Worm (Caenorhabditis elegans) whole organism, L1 larva: ENCODE results near the gene col-102.

Source experiments
- C04F5.9 ChIP-seq: sonication (generic microtip); optimal IDR thresholded peaks from 2 replicates; lab custom pipeline; 2016; ENCODE audit warnings: missing genetic modification characterization, missing compliant biosample characterization
- C16A3.4 ChIP-seq: fragments of 150-350 bp; optimal IDR thresholded peaks from 2 replicates; lab custom pipeline; 2014; ENCODE audit warnings: missing biosample characterization, missing genetic modification characterization
- ama-1 ChIP-seq: fragments of 150-350 bp; optimal IDR thresholded peaks from 2 replicates; lab custom pipeline; 2014
- blmp-1 ChIP-seq: fragments of 150-350 bp; optimal IDR thresholded peaks from 2 replicates; lab custom pipeline; 2014; ENCODE audit warnings: missing biosample characterization, missing genetic modification characterization
- ceh-8 ChIP-seq: fragments of 200-800 bp; sonication (Bioruptor generic); optimal IDR thresholded peaks from 2 replicates; lab custom pipeline; 2018; ENCODE audit warnings: mild to moderate bottlenecking, missing genetic modification characterization, moderate library complexity, missing compliant biosample characterization
- ceh-82 ChIP-seq, 3 experiments: fragments of 150-350 bp in 1 of 3; sonication (generic microtip) in 2 of 3; optimal IDR thresholded peaks; 2 replicates each; lab custom pipeline; 2014 to 2017; ENCODE audit warnings: missing biosample characterization in 3 of 3, missing genetic modification characterization in 3 of 3
- ces-1 ChIP-seq: fragments of 150-350 bp; optimal IDR thresholded peaks from 2 replicates; lab custom pipeline; 2014; ENCODE audit warnings: missing biosample characterization, missing genetic modification reagents, missing genetic modification characterization
- elt-3 ChIP-seq, 6 experiments: fragments of 150-350 bp in 1 of 6; sonication (generic microtip); optimal IDR thresholded peaks; 2 replicates each; lab custom pipeline; 2017 to 2018; ENCODE audit warnings: missing biosample characterization in 6 of 6, missing genetic modification characterization in 6 of 6, inconsistent platforms in 1 of 6
- ets-5 ChIP-seq: fragments of 200-800 bp; sonication (Bioruptor generic); IDR thresholded peaks from 2 replicates; pipeline ENCODE4 v1.3.6; 2022; ENCODE audit warnings: missing genetic modification characterization, missing compliant biosample characterization
- fkh-10 ChIP-seq: sonication (generic microtip); optimal IDR thresholded peaks from 2 replicates; lab custom pipeline; 2017; ENCODE audit warnings: missing biosample characterization, missing genetic modification reagents, missing genetic modification characterization
- fos-1 ChIP-seq: fragments of 150-350 bp; optimal IDR thresholded peaks from 2 replicates; lab custom pipeline; 2014; ENCODE audit warnings: missing biosample characterization, missing genetic modification characterization
- hlh-4 ChIP-seq: sonication (generic microtip); optimal IDR thresholded peaks from 2 replicates; lab custom pipeline; 2016; ENCODE audit warnings: mild to moderate bottlenecking, missing genetic modification characterization, missing compliant biosample characterization
- irx-1 ChIP-seq: sonication (generic microtip); optimal IDR thresholded peaks from 2 replicates; lab custom pipeline; 2016; ENCODE audit warnings: missing genetic modification characterization, missing compliant biosample characterization
- isw-1 ChIP-seq: fragments of 200-800 bp; sonication (Bioruptor generic); IDR thresholded peaks from 2 replicates; pipeline ENCODE4 v1.3.6; 2022; ENCODE audit warnings: missing genetic modification characterization, missing compliant biosample characterization
- lin-13 ChIP-seq: fragments of 150-350 bp; optimal IDR thresholded peaks from 2 replicates; lab custom pipeline; 2014; ENCODE audit warnings: missing biosample characterization, missing genetic modification reagents, missing genetic modification characterization
- lin-14 ChIP-seq: fragments of 200-800 bp; sonication (Bioruptor generic); optimal IDR thresholded peaks from 2 replicates; lab custom pipeline; 2018; ENCODE audit warnings: mild to moderate bottlenecking, missing genetic modification characterization, moderate library complexity, missing compliant biosample characterization
- lin-15B ChIP-seq: fragments of 150-350 bp; sonication (generic microtip); optimal IDR thresholded peaks from 3 replicates; lab custom pipeline; 2014; ENCODE audit warnings: missing biosample characterization, missing genetic modification characterization
- lin-35 ChIP-seq, 2 experiments: fragments of 150-350 bp; optimal IDR thresholded peaks; 2 replicates each; lab custom pipeline; 2014; ENCODE audit warnings: missing biosample characterization in 2 of 2, missing genetic modification characterization in 2 of 2, missing genetic modification reagents in 2 of 2
- lin-39 ChIP-seq: fragments of 150-350 bp; optimal IDR thresholded peaks from 2 replicates; lab custom pipeline; 2014; ENCODE audit warnings: missing biosample characterization, missing genetic modification reagents, missing genetic modification characterization
- lsy-2 ChIP-seq, 2 experiments: fragments of 150-350 bp; optimal IDR thresholded peaks; 2 replicates each; lab custom pipeline; 2014; ENCODE audit warnings: missing biosample characterization in 2 of 2, missing genetic modification characterization in 2 of 2
- mab-9 ChIP-seq: fragments of 200-800 bp; sonication (Bioruptor generic); IDR thresholded peaks from 2 replicates; pipeline ENCODE4 v1.3.6; 2022; ENCODE audit warnings: missing genetic modification reagents, missing genetic modification characterization, missing compliant biosample characterization
- mep-1 ChIP-seq: fragments of 150-350 bp; optimal IDR thresholded peaks from 2 replicates; lab custom pipeline; 2014; ENCODE audit warnings: missing biosample characterization, missing genetic modification characterization
- nhr-11 ChIP-seq: fragments of 150-350 bp; optimal IDR thresholded peaks from 2 replicates; lab custom pipeline; 2014; ENCODE audit warnings: missing biosample characterization, missing genetic modification characterization
- nhr-12 ChIP-seq: sonication (generic microtip); optimal IDR thresholded peaks from 2 replicates; lab custom pipeline; 2017; ENCODE audit warnings: missing biosample characterization, missing genetic modification characterization
- nhr-237 ChIP-seq: fragments of 150-350 bp; optimal IDR thresholded peaks from 2 replicates; lab custom pipeline; 2014; ENCODE audit warnings: missing biosample characterization, missing genetic modification characterization
- nhr-47 ChIP-seq: sonication (generic microtip); optimal IDR thresholded peaks from 2 replicates; lab custom pipeline; 2016; ENCODE audit warnings: mild to moderate bottlenecking, missing genetic modification characterization, moderate library complexity, missing compliant biosample characterization
- nhr-71 ChIP-seq: sonication (generic microtip); optimal IDR thresholded peaks from 2 replicates; lab custom pipeline; 2016; ENCODE audit warnings: mild to moderate bottlenecking, missing genetic modification characterization, moderate library complexity, missing compliant biosample characterization
- nhr-85 ChIP-seq: sonication (generic microtip); peaks from one replicate; lab custom pipeline; 2016; ENCODE audit warnings: missing genetic modification characterization, inconsistent platforms, missing compliant biosample characterization
- pag-3 ChIP-seq: sonication (generic microtip); optimal IDR thresholded peaks from 2 replicates; lab custom pipeline; 2017; ENCODE audit warnings: missing genetic modification characterization, mild to moderate bottlenecking, missing compliant biosample characterization, antibody characterized with exemption, borderline replicate concordance; ENCODE audit not compliant: insufficient read depth
- pqm-1 ChIP-seq: sonication (generic microtip); optimal IDR thresholded peaks from 3 replicates; lab custom pipeline; 2017; ENCODE audit warnings: missing biosample characterization, missing genetic modification characterization
- rnt-1 ChIP-seq: sonication (generic microtip); optimal IDR thresholded peaks from 2 replicates; lab custom pipeline; 2016; ENCODE audit warnings: mild to moderate bottlenecking, missing genetic modification characterization, moderate library complexity, missing compliant biosample characterization
- skn-1 ChIP-seq: fragments of 150-350 bp; optimal IDR thresholded peaks from 2 replicates; lab custom pipeline; 2014; ENCODE audit warnings: missing biosample characterization, missing genetic modification characterization
- sox-4 ChIP-seq: sonication (generic microtip); optimal IDR thresholded peaks from 2 replicates; lab custom pipeline; 2016; ENCODE audit warnings: missing genetic modification characterization, missing compliant biosample characterization
- sup-37 ChIP-seq: fragments of 200-800 bp; sonication (Bioruptor generic); optimal IDR thresholded peaks from 2 replicates; lab custom pipeline; 2018; ENCODE audit warnings: mild to moderate bottlenecking, missing genetic modification characterization, missing compliant biosample characterization
- unc-30 ChIP-seq: sonication (generic microtip); optimal IDR thresholded peaks from 2 replicates; lab custom pipeline; 2017; ENCODE audit warnings: missing biosample characterization, missing genetic modification characterization
- vab-15 ChIP-seq: sonication (generic microtip); optimal IDR thresholded peaks from 2 replicates; lab custom pipeline; 2017; ENCODE audit warnings: missing genotype, mild to moderate bottlenecking, missing genetic modification characterization, missing compliant biosample characterization
- xbp-1 ChIP-seq: sonication (generic microtip); optimal IDR thresholded peaks from 2 replicates; lab custom pipeline; 2016; ENCODE audit warnings: missing genetic modification characterization, missing compliant biosample characterization
- zip-4 ChIP-seq: fragments of 200-800 bp; sonication (Bioruptor generic); optimal IDR thresholded peaks from 2 replicates; lab custom pipeline; 2018; ENCODE audit warnings: mild to moderate bottlenecking, missing genetic modification characterization, moderate library complexity, missing compliant biosample characterization
- ztf-11 ChIP-seq, 2 experiments: sonication (generic microtip); optimal IDR thresholded peaks; 2 replicates each; lab custom pipeline; 2016 to 2017; ENCODE audit warnings: missing genetic modification characterization in 2 of 2, missing biosample characterization in 1 of 2, missing compliant biosample characterization in 1 of 2

Gene col-102

DNA sequence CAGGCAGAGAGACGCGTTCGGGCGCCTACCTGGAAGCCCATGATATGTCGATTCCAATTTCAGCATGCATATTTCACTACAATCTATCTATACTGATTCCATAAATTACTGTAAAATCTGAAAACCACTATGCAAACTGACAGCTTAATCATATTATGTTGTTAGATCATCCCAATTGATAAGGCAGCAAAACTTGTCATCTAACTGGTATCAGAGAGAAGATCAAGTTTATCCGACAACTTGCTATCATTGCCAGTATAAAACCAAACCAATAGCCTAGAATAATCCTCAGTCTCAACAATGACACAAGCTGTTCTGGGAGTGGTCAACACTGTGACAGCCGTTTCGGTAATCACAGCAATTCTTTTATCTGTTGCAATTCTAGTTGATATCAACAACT is at the start of gene col-102:
Gene col-102, plus strand, starts transcription at position 301 of the 400 bp plus-strand sequence.
- TF ChIP-seq pag-3 (tag; lab: Kevin White, UChicago) (no peak), irx-1 (no peak), lin-15B (tag; lab: Kevin White, UChicago) (no peak), nhr-71 (tag; lab: Kevin White, UChicago) (no peak), unc-30 (tag; lab: Kevin White, UChicago) (no peak), elt-3 (tag; optimal IDR thresholded peaks at IDR 0.05; lab: Kevin White, UChicago) (no peak), nhr-12 (tag; lab: Kevin White, UChicago) (no peak), nhr-11 (tag; lab: Kevin White, UChicago) (no peak), hlh-4 (tag; lab: Kevin White, UChicago) (no peak), ztf-11 (tag; optimal IDR thresholded peaks at IDR 0.05; lab: Kevin White, UChicago) (no peak), ceh-8 (GFP tag; lab: Kevin White, UChicago) (no peak), sox-4 (tag; lab: Kevin White, UChicago) (no peak), nhr-85 (no peak), C16A3.4 (tag; lab: Kevin White, UChicago) (no peak), nhr-237 (tag; lab: Kevin White, UChicago) (no peak), nhr-47 (tag; lab: Kevin White, UChicago) (no peak), ama-1 (lab: Kevin White, UChicago) (no peak), skn-1 (no peak), sup-37 (GFP tag; lab: Kevin White, UChicago) (no peak), lsy-2 (tag; optimal IDR thresholded peaks at IDR 0.05; lab: Kevin White, UChicago) (no peak)
- TF ChIP-seq, all 84 proteins: peak for 0

DNA sequence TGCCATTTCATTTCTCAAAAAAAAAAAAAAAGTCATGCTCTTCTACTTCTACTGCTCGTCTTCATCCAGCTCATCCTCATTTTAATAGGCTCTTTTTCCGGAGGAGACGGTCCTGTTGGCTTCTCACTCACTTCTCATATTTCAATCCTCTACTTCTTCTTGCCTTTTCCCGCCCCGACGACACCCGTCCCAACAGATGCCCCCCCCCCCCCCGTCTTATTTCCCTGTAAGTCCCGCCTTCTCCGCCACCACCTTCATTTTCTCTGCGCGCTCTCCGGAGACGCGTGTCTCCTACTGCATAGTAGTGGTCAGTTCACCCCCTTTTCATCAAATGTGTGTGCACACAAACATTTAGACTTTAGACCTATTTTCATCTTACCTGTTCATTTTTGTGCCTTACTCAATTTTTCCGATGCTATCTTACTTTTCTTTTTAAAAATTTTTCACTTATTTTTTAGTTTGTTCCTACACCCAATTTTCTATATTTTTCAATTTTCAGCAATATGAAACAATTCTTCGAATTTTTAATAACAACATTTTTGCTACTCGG is 45.4 kb upstream of the col-102 start, which contains the start of gene efn-4:
Gene efn-4, plus strand, starts transcription at position 500 of the 550 bp plus-strand sequence.
- TF ChIP-seq lin-13 (GFP tag; lab: Kevin White, UChicago) (no peak), lin-35 (GFP tag; optimal IDR thresholded peaks at IDR 0.05; lab: Kevin White, UChicago) (no peak), vab-15 (tag; lab: Kevin White, UChicago) (no peak), skn-1 (no peak), isw-1 (GFP tag; lab: Robert Waterston, UW) (no peak), fos-1 (tag; lab: Kevin White, UChicago) (no peak), blmp-1 (tag; lab: Kevin White, UChicago) (no peak), nhr-71 (tag; lab: Kevin White, UChicago) (no peak), ets-5 (no peak), C04F5.9 (no peak), ceh-8 (GFP tag; lab: Kevin White, UChicago) (no peak), pqm-1 (no peak), rnt-1 (tag; lab: Kevin White, UChicago) (no peak)

DNA sequence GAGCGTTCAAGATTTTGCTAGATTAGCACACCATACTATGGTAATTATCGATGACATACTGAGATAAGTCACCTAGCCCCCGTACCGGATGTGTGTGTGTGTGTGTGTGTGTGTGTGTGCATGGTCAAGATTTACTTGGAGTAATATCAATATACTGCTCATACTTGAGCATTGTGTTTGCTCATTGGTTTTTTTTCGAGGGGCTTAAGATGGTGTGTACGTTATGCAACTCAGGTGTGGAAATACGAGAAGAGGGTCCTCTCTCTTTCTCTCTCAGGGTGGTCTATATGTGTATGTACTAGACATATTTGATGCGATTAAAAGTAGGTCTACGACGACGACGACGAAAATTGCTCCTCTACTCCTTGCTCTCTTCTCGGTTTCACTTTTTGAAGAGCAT is 43.9 kb upstream of the col-102 start:
- TF ChIP-seq nhr-85 (peak; percentile 7), mab-9 (GFP tag; lab: Robert Waterston, UW) (no peak)

DNA sequence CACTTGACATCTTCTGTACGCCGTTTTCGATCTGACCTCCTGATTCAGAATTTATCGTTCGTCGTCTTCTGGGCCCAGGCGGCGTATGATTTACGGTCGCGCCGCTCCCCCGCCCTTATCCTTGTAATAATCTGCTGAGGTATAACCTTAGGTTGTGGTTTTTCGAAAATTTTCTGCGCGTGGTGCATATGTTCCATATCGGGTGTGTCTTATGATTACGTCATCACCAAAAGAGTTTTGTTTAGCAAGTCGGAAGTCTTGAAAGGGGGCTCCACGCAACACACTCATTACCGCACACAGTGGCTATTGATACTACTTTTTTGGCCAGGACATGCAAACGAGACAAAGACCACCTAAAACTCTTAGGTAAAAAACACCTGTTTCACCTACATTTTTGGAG is 43.5 kb upstream of the col-102 start:
- TF ChIP-seq mep-1 = no peak
- no peak for TF ChIP-seq ces-1 (GFP tag; lab: Kevin White, UChicago)
- TF ChIP-seq, all 84 proteins: peak for 0

DNA sequence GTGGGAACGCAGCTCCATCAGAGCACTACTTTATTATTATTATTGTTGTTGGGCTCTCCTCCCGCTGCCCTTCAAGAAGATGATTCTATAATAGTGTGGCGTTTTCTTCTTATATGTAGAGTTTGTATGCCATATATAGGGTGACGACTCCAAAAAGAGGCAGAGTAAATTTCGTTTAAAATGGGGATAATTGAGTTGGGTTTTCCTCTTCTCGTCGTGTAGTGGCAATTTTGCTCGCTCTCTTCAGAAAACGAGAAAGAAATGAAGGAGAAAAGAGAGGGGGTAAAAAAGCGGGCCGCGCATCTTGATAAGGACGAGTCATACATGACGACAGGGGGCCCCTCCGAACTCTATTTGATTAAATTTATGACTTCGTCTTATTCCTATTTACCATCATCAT is 40.8 kb upstream of the col-102 start:
- no peak for TF ChIP-seq lin-39
- TF ChIP-seq ceh-82 (tag; optimal IDR thresholded peaks at IDR 0.05; lab: Kevin White, UChicago) = peak in 1 of 3 experiments; percentile 16
- no peak for TF ChIP-seq zip-4 (GFP tag; lab: Kevin White, UChicago)
- no peak for TF ChIP-seq isw-1 (GFP tag; lab: Robert Waterston, UW)
- no peak for TF ChIP-seq xbp-1 (tag; lab: Kevin White, UChicago)
- peak; percentile 24 for TF ChIP-seq fkh-10 (GFP tag; lab: Kevin White, UChicago)
- peak; percentile 60 for TF ChIP-seq lin-14
- TF ChIP-seq, all 84 proteins: peak for 3
